Worm (Caenorhabditis elegans) whole organism, L4/young adult: ENCODE results near the gene F58H1.5.

Experiments
- W03F9.2 ChIP-seq: fragments of 150-350 bp; optimal IDR thresholded peaks from 2 replicates; lab custom pipeline; 2014; ENCODE audit warnings: missing biosample characterization, missing genetic modification characterization
- dao-5 ChIP-seq: sonication (generic microtip); optimal IDR thresholded peaks from 2 replicates; lab custom pipeline; 2016; ENCODE audit warnings: missing genotype, missing genetic modification characterization, moderate library complexity, missing compliant biosample characterization
- him-1 ChIP-seq: sonication (generic microtip); optimal IDR thresholded peaks from 2 replicates; lab custom pipeline; 2016; ENCODE audit warnings: missing genotype, missing genetic modification reagents, missing genetic modification characterization, missing compliant biosample characterization

- no peak for TF ChIP-seq W03F9.2 (tag; lab: Kevin White, UChicago)
- no peak for TF ChIP-seq dao-5 (tag; lab: Kevin White, UChicago)
- no peak for TF ChIP-seq him-1
These were observed 29.1 kb upstream of the F58H1.5 start, which contains the start of gene F58H1.2 for ce11 chrV:11929046-11929590.
